Worm (Caenorhabditis elegans) whole organism, L2 larva: ENCODE measurements around the gene wht-6.

Experiments
- C34F6.9 ChIP-seq: fragments of 150-350 bp; optimal IDR thresholded peaks from 2 replicates; lab custom pipeline; 2014; ENCODE audit warnings: missing biosample characterization, missing genetic modification characterization
- F13H6.1 ChIP-seq: sonication (generic microtip); optimal IDR thresholded peaks from 2 replicates; lab custom pipeline; 2016; ENCODE audit warnings: missing genetic modification characterization, missing compliant biosample characterization
- Y55F3AM.14 ChIP-seq: fragments of 200-800 bp; sonication (Bioruptor generic); optimal IDR thresholded peaks from 2 replicates; lab custom pipeline; 2018; ENCODE audit warnings: mild to moderate bottlenecking, missing genetic modification characterization, missing compliant biosample characterization
- aly-2 ChIP-seq: fragments of 150-350 bp; optimal IDR thresholded peaks from 2 replicates; lab custom pipeline; 2014; ENCODE audit warnings: missing biosample characterization, missing genetic modification characterization
- ama-1 ChIP-seq: fragments of 150-350 bp; optimal IDR thresholded peaks from 2 replicates; lab custom pipeline; 2018; ENCODE audit warnings: inconsistent platforms
- blmp-1 ChIP-seq: sonication (generic microtip); optimal IDR thresholded peaks from 2 replicates; lab custom pipeline; 2017; ENCODE audit warnings: missing genetic modification characterization, mild to moderate bottlenecking, missing compliant biosample characterization, antibody characterized with exemption, moderate library complexity; ENCODE audit not compliant: insufficient read depth
- ceh-16 ChIP-seq: fragments of 150-350 bp; optimal IDR thresholded peaks from 2 replicates; lab custom pipeline; 2014; ENCODE audit warnings: missing biosample characterization, missing genetic modification characterization
- ceh-82 ChIP-seq: fragments of 150-350 bp; optimal IDR thresholded peaks from 2 replicates; lab custom pipeline; 2014; ENCODE audit warnings: missing biosample characterization, missing genetic modification characterization
- crh-2 ChIP-seq: sonication (generic microtip); optimal IDR thresholded peaks from 2 replicates; lab custom pipeline; 2017; ENCODE audit warnings: missing biosample characterization, missing genetic modification characterization
- dmd-4 ChIP-seq: sonication (generic microtip); optimal IDR thresholded peaks from 2 replicates; lab custom pipeline; 2017; ENCODE audit warnings: missing biosample characterization, missing genetic modification characterization
- egl-27 ChIP-seq: sonication (generic microtip); optimal IDR thresholded peaks from 3 replicates; lab custom pipeline; 2017; ENCODE audit warnings: missing biosample characterization, missing genetic modification reagents, missing genetic modification characterization
- elt-3 ChIP-seq: sonication (generic microtip); optimal IDR thresholded peaks from 2 replicates; lab custom pipeline; 2017; ENCODE audit warnings: missing biosample characterization, missing genetic modification characterization
- fos-1 ChIP-seq: fragments of 150-350 bp; optimal IDR thresholded peaks from 2 replicates; lab custom pipeline; 2014; ENCODE audit warnings: missing biosample characterization, missing genetic modification characterization
- gmeb-1 ChIP-seq: fragments of 150-350 bp; optimal IDR thresholded peaks from 2 replicates; lab custom pipeline; 2014; ENCODE audit warnings: missing biosample characterization, missing genetic modification characterization
- lin-39 ChIP-seq: fragments of 150-350 bp; optimal IDR thresholded peaks from 2 replicates; lab custom pipeline; 2014; ENCODE audit warnings: missing biosample characterization, missing genetic modification reagents, missing genetic modification characterization
- mab-5 ChIP-seq: fragments of 150-350 bp; optimal IDR thresholded peaks from 2 replicates; lab custom pipeline; 2014; ENCODE audit warnings: missing biosample characterization, missing genetic modification characterization
- mbf-1 ChIP-seq: sonication (generic microtip); optimal IDR thresholded peaks from 2 replicates; lab custom pipeline; 2017; ENCODE audit warnings: missing biosample characterization, missing genetic modification characterization
- mdl-1 ChIP-seq, 2 experiments: fragments of 150-350 bp in 1 of 2; sonication (generic microtip) in 1 of 2; optimal IDR thresholded peaks; 2 replicates each; lab custom pipeline; 2017; ENCODE audit warnings: missing biosample characterization in 2 of 2, missing genetic modification characterization in 2 of 2
- nhr-10 ChIP-seq: sonication (generic microtip); optimal IDR thresholded peaks from 2 replicates; lab custom pipeline; 2017; ENCODE audit warnings: missing biosample characterization, missing genetic modification characterization
- nhr-11 ChIP-seq: fragments of 150-350 bp; optimal IDR thresholded peaks from 2 replicates; lab custom pipeline; 2014; ENCODE audit warnings: missing biosample characterization, missing genetic modification characterization
- nhr-12 ChIP-seq: fragments of 150-350 bp; optimal IDR thresholded peaks from 2 replicates; lab custom pipeline; 2014; ENCODE audit warnings: missing biosample characterization, missing genetic modification characterization
- nhr-129 ChIP-seq: fragments of 150-350 bp; optimal IDR thresholded peaks from 2 replicates; lab custom pipeline; 2014; ENCODE audit warnings: missing biosample characterization, missing genetic modification characterization
- nhr-21 ChIP-seq: fragments of 150-350 bp; optimal IDR thresholded peaks from 2 replicates; lab custom pipeline; 2014; ENCODE audit warnings: missing biosample characterization, missing genetic modification characterization
- nhr-23 ChIP-seq: fragments of 150-350 bp; optimal IDR thresholded peaks from 2 replicates; lab custom pipeline; 2014; ENCODE audit warnings: missing biosample characterization, missing genetic modification reagents, missing genetic modification characterization
- nhr-237 ChIP-seq: fragments of 150-350 bp; optimal IDR thresholded peaks from 2 replicates; lab custom pipeline; 2014; ENCODE audit warnings: missing biosample characterization, missing genetic modification characterization
- nhr-25 ChIP-seq: fragments of 150-350 bp; sonication (generic microtip); optimal IDR thresholded peaks from 3 replicates; lab custom pipeline; 2014; ENCODE audit warnings: missing biosample characterization, missing genetic modification characterization
- nhr-77 ChIP-seq: fragments of 150-350 bp; optimal IDR thresholded peaks from 2 replicates; lab custom pipeline; 2014; ENCODE audit warnings: missing biosample characterization, missing genetic modification characterization
- peb-1 ChIP-seq: fragments of 150-350 bp; optimal IDR thresholded peaks from 2 replicates; lab custom pipeline; 2014; ENCODE audit warnings: missing biosample characterization, missing genetic modification characterization
- sem-4 ChIP-seq: fragments of 150-350 bp; optimal IDR thresholded peaks from 2 replicates; lab custom pipeline; 2014; ENCODE audit warnings: missing biosample characterization, missing genetic modification reagents, missing genetic modification characterization
- skn-1 ChIP-seq: sonication (generic microtip); optimal IDR thresholded peaks from 2 replicates; lab custom pipeline; 2017; ENCODE audit warnings: missing biosample characterization, missing genetic modification characterization
- sma-3 ChIP-seq: sonication (generic microtip); optimal IDR thresholded peaks from 2 replicates; lab custom pipeline; 2016; ENCODE audit warnings: missing genetic modification reagents, missing genetic modification characterization, missing compliant biosample characterization
- sma-9 ChIP-seq, 2 experiments: fragments of 150-350 bp in 1 of 2; sonication (generic microtip) in 1 of 2; optimal IDR thresholded peaks; 2 replicates each; lab custom pipeline; 2014 to 2016; ENCODE audit warnings: missing genetic modification characterization in 2 of 2, mild to moderate bottlenecking in 1 of 2, missing biosample characterization in 1 of 2, missing compliant biosample characterization in 1 of 2, missing genetic modification reagents in 1 of 2, moderate library complexity in 1 of 2
- snpc-4 ChIP-seq: fragments of 150-350 bp; optimal IDR thresholded peaks from 2 replicates; lab custom pipeline; 2014; ENCODE audit warnings: missing biosample characterization, missing genetic modification characterization
- unc-39 ChIP-seq: fragments of 150-350 bp; optimal IDR thresholded peaks from 2 replicates; lab custom pipeline; 2014; ENCODE audit warnings: missing biosample characterization, missing genetic modification characterization
- unc-62 ChIP-seq: fragments of 150-350 bp; optimal IDR thresholded peaks from 2 replicates; lab custom pipeline; 2014; ENCODE audit warnings: missing biosample characterization, missing genetic modification reagents, missing genetic modification characterization
- zag-1 ChIP-seq: fragments of 150-350 bp; optimal IDR thresholded peaks from 2 replicates; lab custom pipeline; 2014; ENCODE audit warnings: missing biosample characterization, missing genetic modification characterization
- ztf-11 ChIP-seq: sonication (generic microtip); optimal IDR thresholded peaks from 2 replicates; lab custom pipeline; 2017; ENCODE audit warnings: missing biosample characterization, missing genetic modification characterization
- ztf-4 ChIP-seq: fragments of 150-350 bp; optimal IDR thresholded peaks from 2 replicates; lab custom pipeline; 2014; ENCODE audit warnings: missing biosample characterization, missing genetic modification characterization

wht-6 gene

DNA sequence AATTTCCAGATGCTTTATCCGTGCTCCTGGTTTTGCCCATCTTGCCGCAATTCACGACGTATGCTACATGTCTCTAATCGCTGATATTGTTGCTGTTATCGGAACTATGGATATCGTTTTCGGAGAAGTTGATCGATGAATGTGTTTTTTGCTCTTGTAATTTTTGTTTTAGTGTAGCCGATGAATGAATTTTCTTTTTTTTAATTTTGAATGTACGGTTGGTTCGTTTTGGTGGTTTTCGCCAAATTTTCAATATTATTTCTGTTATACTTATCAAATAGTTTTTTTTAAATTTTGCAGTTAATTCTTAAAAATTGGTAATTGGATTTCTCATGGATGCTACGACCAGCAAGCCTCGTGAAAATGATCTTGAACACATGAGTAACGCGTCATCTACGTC is 4.5 kb upstream of the wht-6 start, which contains the start of gene T26A5.2:
Gene T26A5.2 (plus strand): TSS at position 301 of the 400 bp plus-strand sequence.
- TF ChIP-seq sma-9 (GFP tag; optimal IDR thresholded peaks at IDR 0.05; lab: Kevin White, UChicago) (no peak), sma-9 (tag; optimal IDR thresholded peaks at IDR 0.05; lab: Kevin White, UChicago) (no peak), ztf-11 (tag; lab: Kevin White, UChicago) (no peak), gmeb-1 (no peak), sem-4 (tag; lab: Kevin White, UChicago) (no peak), peb-1 (tag; lab: Kevin White, UChicago) (no peak)

DNA sequence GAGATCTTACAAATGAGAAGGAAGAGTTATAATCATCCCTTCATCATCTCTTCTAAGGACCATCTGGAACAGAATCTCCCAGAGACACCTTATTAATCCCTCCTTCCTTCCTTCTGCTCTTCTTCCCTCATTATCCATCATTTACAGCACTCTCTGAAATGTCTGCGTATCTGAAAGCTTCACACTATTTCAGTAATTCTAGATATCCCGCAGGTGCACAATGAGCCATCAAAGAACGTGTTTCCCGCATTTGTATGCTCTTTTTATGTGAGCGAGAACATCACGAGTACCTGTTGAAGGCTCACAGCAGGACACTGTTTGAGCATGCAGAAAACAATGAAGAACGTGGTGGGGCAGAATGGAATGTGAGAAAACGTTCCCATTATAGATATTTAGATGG is 4.8 kb downstream of the wht-6 start:
- TF ChIP-seq skn-1 (no peak), mab-5 (tag; lab: Kevin White, UChicago) (no peak), ama-1 (lab: Kevin White, UChicago) (no peak), nhr-25 (no peak), nhr-11 (no peak), aly-2 (tag; lab: Kevin White, UChicago) (no peak), mbf-1 (tag; lab: Kevin White, UChicago) (no peak), nhr-77 (tag; lab: Kevin White, UChicago) (no peak), nhr-237 (tag; lab: Kevin White, UChicago) (no peak), gmeb-1 (no peak), blmp-1 (no peak), mdl-1 (tag; optimal IDR thresholded peaks at IDR 0.05; lab: Kevin White, UChicago) (no peak), ztf-11 (tag; lab: Kevin White, UChicago) (no peak), unc-62 (no peak), Y55F3AM.14 (no peak), lin-39 (tag; lab: Kevin White, UChicago) (no peak)
- TF ChIP-seq, all 48 proteins: peak for 0

DNA sequence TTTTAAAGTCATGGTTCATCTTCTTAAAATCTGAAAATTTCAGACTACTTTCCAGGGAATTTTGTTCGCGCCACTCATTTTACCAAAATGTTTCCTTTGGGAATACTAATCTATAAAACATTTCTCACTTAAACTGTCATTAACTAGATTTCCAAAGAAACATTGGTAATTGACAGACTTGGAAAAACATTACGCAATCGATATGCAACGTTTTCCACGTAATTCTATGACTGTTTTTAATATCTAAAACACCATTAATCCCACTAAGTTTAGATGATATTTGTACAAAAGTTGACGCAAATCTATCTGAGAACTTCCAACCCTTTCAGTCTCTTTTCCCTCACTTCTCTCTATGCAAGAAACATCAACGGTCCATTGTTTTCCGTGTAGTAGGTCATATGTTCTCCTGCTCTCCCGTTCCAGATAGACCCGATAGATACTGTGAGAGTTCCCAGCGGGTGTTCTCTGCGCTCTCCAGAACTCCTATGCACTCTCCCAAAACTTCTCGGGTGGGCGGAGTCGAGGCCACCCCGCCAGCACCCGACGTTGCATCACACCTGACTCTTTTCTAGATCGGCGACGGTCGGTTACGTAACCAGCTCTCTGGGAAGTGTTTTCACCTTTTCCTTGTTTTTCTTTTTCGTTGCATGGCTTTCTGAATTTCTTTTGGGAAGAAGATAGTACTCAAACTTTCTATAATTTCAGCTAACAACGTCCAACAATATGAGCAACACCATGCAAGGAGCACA is 6.9 kb downstream of the wht-6 start, which contains the start of gene zip-8:
Gene zip-8 (plus strand): TSS at position 700 of the 749 bp plus-strand sequence.
- TF ChIP-seq ceh-82 (tag; lab: Kevin White, UChicago) (no peak), sma-9 (GFP tag; optimal IDR thresholded peaks at IDR 0.05; lab: Kevin White, UChicago) (no peak), sma-9 (tag; optimal IDR thresholded peaks at IDR 0.05; lab: Kevin White, UChicago) (no peak), nhr-12 (no peak), peb-1 (tag; lab: Kevin White, UChicago) (no peak), Y55F3AM.14 (no peak), elt-3 (no peak), fos-1 (tag; lab: Kevin White, UChicago) (no peak), zag-1 (no peak), gmeb-1 (no peak), nhr-21 (tag; lab: Kevin White, UChicago) (no peak), ztf-11 (tag; lab: Kevin White, UChicago) (no peak), mab-5 (tag; lab: Kevin White, UChicago) (no peak), nhr-23 (tag; lab: Kevin White, UChicago) (no peak), sem-4 (tag; lab: Kevin White, UChicago) (no peak), nhr-237 (tag; lab: Kevin White, UChicago) (no peak), ztf-4 (no peak), nhr-77 (tag; lab: Kevin White, UChicago) (no peak), dmd-4 (tag; lab: Kevin White, UChicago) (no peak), F13H6.1 (tag; lab: Kevin White, UChicago) (no peak), mdl-1 (tag; optimal IDR thresholded peaks at IDR 0.05; lab: Kevin White, UChicago) (no peak)
- TF ChIP-seq, all 48 proteins: peak for 0

DNA sequence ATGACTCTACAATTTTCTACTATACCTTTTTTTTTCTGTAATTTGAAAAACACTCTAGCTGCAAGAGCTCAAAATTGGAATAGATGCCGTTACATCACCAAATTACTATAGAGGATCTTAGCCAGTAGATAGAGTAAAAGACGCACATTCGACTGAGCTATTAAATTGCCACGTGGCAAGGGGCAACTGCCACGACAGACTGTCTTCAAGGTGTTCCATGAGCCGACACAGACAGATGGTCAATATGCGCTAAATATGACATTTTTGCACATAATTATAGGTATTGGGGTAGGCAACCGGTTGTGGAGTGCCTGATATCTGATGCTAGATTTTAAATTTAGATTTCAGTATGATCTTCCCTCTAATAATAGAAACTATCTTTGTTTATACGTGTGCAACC is 7.9 kb downstream of the wht-6 start:
- TF ChIP-seq snpc-4 (tag; lab: Kevin White, UChicago) = no peak
- TF ChIP-seq, all 48 proteins: peak for 0

DNA sequence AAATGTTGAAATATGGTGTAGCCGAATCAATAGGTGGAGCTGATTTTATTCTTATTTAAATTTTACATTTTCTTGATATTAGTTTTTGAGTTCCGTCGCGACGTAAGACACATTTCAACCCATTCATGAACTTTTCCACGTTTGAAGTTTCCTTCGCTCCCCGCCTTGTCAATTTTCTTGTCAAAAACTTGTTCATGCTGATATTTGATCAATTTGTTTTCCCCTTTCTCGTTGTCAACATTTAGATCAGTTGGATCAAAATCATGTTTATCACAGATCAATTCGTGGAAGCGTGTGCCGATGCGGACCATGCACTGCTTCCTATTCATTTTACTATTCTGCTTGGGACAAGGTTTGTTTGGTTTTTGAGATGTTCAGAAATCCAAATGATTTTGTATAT is 11.4 kb downstream of the wht-6 start, which contains the start of gene chtb-2:
Gene chtb-2 (plus strand): TSS at position 301 of the 400 bp plus-strand sequence.
- TF ChIP-seq ztf-11 (tag; lab: Kevin White, UChicago) (no peak), mab-5 (tag; lab: Kevin White, UChicago) (no peak), egl-27 (tag; lab: Kevin White, UChicago) (no peak), crh-2 (tag; lab: Kevin White, UChicago) (no peak), nhr-10 (no peak), zag-1 (no peak), C34F6.9 (tag; lab: Kevin White, UChicago) (no peak), nhr-21 (tag; lab: Kevin White, UChicago) (no peak), Y55F3AM.14 (no peak), nhr-129 (tag; lab: Kevin White, UChicago) (no peak), unc-39 (tag; lab: Kevin White, UChicago) (no peak), nhr-25 (no peak), sem-4 (tag; lab: Kevin White, UChicago) (no peak), sma-9 (GFP tag; optimal IDR thresholded peaks at IDR 0.05; lab: Kevin White, UChicago) (no peak), sma-9 (tag; optimal IDR thresholded peaks at IDR 0.05; lab: Kevin White, UChicago) (no peak), peb-1 (tag; lab: Kevin White, UChicago) (no peak), ceh-16 (no peak), sma-3 (GFP tag; lab: Kevin White, UChicago) (no peak)
